In genomic region chrIII:8678371-8678770, ce11 we compare ENCODE assay signal across 4 worm cellular contexts.
TF ChIP-seq lines count a peak whose summit lies in the region.

No protein-coding gene starts in this region.

TF ChIP-seq in whole organism, L2 larva, 48 proteins besides CTCF, POLR2A, EP300 and RAD21 (continued from another document):
- TF ChIP-seq nhr-25 (tag; optimal IDR thresholded peaks at IDR 0.05; lab: Kevin White, UChicago) = peak; percentile 44
- TF ChIP-seq unc-39 (tag; optimal IDR thresholded peaks at IDR 0.05; lab: Kevin White, UChicago) = no peak
- peak; percentile 68 for TF ChIP-seq zag-1 (tag; optimal IDR thresholded peaks at IDR 0.05; lab: Kevin White, UChicago)

TF ChIP-seq in whole organism, L4 larva, 104 proteins besides CTCF, POLR2A, EP300 and RAD21 (continued from another document and continues in another):
- peak; percentile 30 for TF ChIP-seq nhr-6 (tag; optimal IDR thresholded peaks at IDR 0.05; lab: Kevin White, UChicago)
- no peak for TF ChIP-seq zag-1 (tag; optimal IDR thresholded peaks at IDR 0.05; lab: Kevin White, UChicago)
- TF ChIP-seq nhr-28 (tag; optimal IDR thresholded peaks at IDR 0.05; lab: Kevin White, UChicago) = peak; percentile 63
- no peak for TF ChIP-seq ceh-82 (tag; optimal IDR thresholded peaks at IDR 0.05; lab: Kevin White, UChicago)
- peak; percentile 73 for TF ChIP-seq T20F7.1 (GFP tag; optimal IDR thresholded peaks at IDR 0.05; lab: Kevin White, UChicago)
- TF ChIP-seq daf-12 (tag; optimal IDR thresholded peaks at IDR 0.05; lab: Kevin White, UChicago) = no peak
- peak; percentile 91 for TF ChIP-seq madf-9 (GFP tag; conservative IDR thresholded peaks at IDR 0.05; lab: Robert Waterston, UW)
- TF ChIP-seq nhr-48 (tag; optimal IDR thresholded peaks at IDR 0.05; lab: Kevin White, UChicago) = peak; percentile 58
- TF ChIP-seq F49E8.2 (tag; optimal IDR thresholded peaks at IDR 0.05; lab: Kevin White, UChicago; ENCODE audit: borderline replicate concordance) = peak; percentile 44
- TF ChIP-seq cey-2 (tag; optimal IDR thresholded peaks at IDR 0.05; lab: Kevin White, UChicago; ENCODE audit: borderline replicate concordance, insufficient read depth) = no peak
- peak in 1 of 2 experiments; percentile 93 for TF ChIP-seq unc-62 (GFP tag; optimal IDR thresholded peaks at IDR 0.05 in 1 of 2; lab: Kevin White, UChicago)
- TF ChIP-seq unc-62 (tag; optimal IDR thresholded peaks at IDR 0.05; lab: Kevin White, UChicago) = no peak
- TF ChIP-seq arid-1 (GFP tag; conservative IDR thresholded peaks at IDR 0.05; lab: Robert Waterston, UW) = peak; percentile 90
- TF ChIP-seq hif-1 (tag; optimal IDR thresholded peaks at IDR 0.05; lab: Kevin White, UChicago) = peak in 1 of 2 experiments; percentile 69
- TF ChIP-seq zip-11 (GFP tag; IDR thresholded peaks at IDR 0.05; lab: Robert Waterston, UW) = 0 out of 2 replicates have a peak, but pooled peaks have one; percentile 36
- peak; percentile 87 for TF ChIP-seq tra-1 (GFP tag; IDR thresholded peaks at IDR 0.05; lab: Robert Waterston, UW)
- TF ChIP-seq fos-1 (tag; optimal IDR thresholded peaks at IDR 0.05; lab: Kevin White, UChicago) = no peak
- peak; percentile 97 for TF ChIP-seq egl-43 (GFP tag; IDR thresholded peaks at IDR 0.05; lab: Robert Waterston, UW)
- TF ChIP-seq saeg-2 (GFP tag; IDR thresholded peaks at IDR 0.05; lab: Robert Waterston, UW) = 0 out of 2 replicates have a peak, but pooled peaks have one; percentile 7
- TF ChIP-seq spr-1 (tag; optimal IDR thresholded peaks at IDR 0.05; lab: Kevin White, UChicago) = peak; percentile 43
- no peak for TF ChIP-seq ztf-11 (tag; optimal IDR thresholded peaks at IDR 0.05; lab: Kevin White, UChicago)
- no peak for TF ChIP-seq lin-39 (tag; optimal IDR thresholded peaks at IDR 0.05; lab: Kevin White, UChicago)
- peak; percentile 77 for TF ChIP-seq nhr-111 (GFP tag; optimal IDR thresholded peaks at IDR 0.05; lab: Kevin White, UChicago)
- TF ChIP-seq Y5F2A.4 (GFP tag; optimal IDR thresholded peaks at IDR 0.05; lab: Kevin White, UChicago) = peak; percentile 41
- TF ChIP-seq dmd-8 (GFP tag; IDR thresholded peaks at IDR 0.05; lab: Robert Waterston, UW) = peak; percentile 95
- TF ChIP-seq nhr-42 (GFP tag; IDR thresholded peaks at IDR 0.05; lab: Robert Waterston, UW) = peak; percentile 87
- no peak for TF ChIP-seq nhr-25 (tag; optimal IDR thresholded peaks at IDR 0.05; lab: Kevin White, UChicago; ENCODE audit: borderline replicate concordance, insufficient read depth)
- peak; percentile 75 for TF ChIP-seq nhr-102 (tag; optimal IDR thresholded peaks at IDR 0.05; lab: Kevin White, UChicago)
- no peak for TF ChIP-seq pqm-1 (tag; optimal IDR thresholded peaks at IDR 0.05; lab: Kevin White, UChicago)
- TF ChIP-seq daf-19 (GFP tag; conservative IDR thresholded peaks at IDR 0.05; lab: Robert Waterston, UW) = peak; percentile 72
- no peak for TF ChIP-seq daf-8 (GFP tag; IDR thresholded peaks at IDR 0.05; lab: Robert Waterston, UW)
- peak; percentile 24 for TF ChIP-seq zfp-2 (tag; optimal IDR thresholded peaks at IDR 0.05; lab: Kevin White, UChicago)
- TF ChIP-seq nhr-10 (tag; optimal IDR thresholded peaks at IDR 0.05; lab: Kevin White, UChicago) = no peak
- TF ChIP-seq vab-7 (GFP tag; IDR thresholded peaks at IDR 0.05; lab: Robert Waterston, UW) = peak; percentile 90
- peak; percentile 96 for TF ChIP-seq hmg-1.1 (GFP tag; IDR thresholded peaks at IDR 0.05; lab: Robert Waterston, UW)
- TF ChIP-seq ZK546.5 (tag; optimal IDR thresholded peaks at IDR 0.05; lab: Kevin White, UChicago) = no peak
- TF ChIP-seq ceh-28 (tag; optimal IDR thresholded peaks at IDR 0.05; lab: Kevin White, UChicago) = no peak
- peak; percentile 21 for TF ChIP-seq ama-1 (optimal IDR thresholded peaks at IDR 0.05; lab: Kevin White, UChicago)
- TF ChIP-seq lin-38 (GFP tag; IDR thresholded peaks at IDR 0.05; lab: Robert Waterston, UW) = peak; percentile 84
- TF ChIP-seq mes-2 (tag; optimal IDR thresholded peaks at IDR 0.05; lab: Kevin White, UChicago; ENCODE audit: poor library complexity, severe bottlenecking) = peak; percentile 82
- no peak for TF ChIP-seq egl-27 (tag; optimal IDR thresholded peaks at IDR 0.05; lab: Kevin White, UChicago)
- no peak for TF ChIP-seq snpc-4 (tag; optimal IDR thresholded peaks at IDR 0.05; lab: Kevin White, UChicago)

TF ChIP-seq in whole organism, late embryonic, 69 proteins besides CTCF, POLR2A, EP300 and RAD21 (continued from another document):
- TF ChIP-seq ceh-45 (GFP tag; IDR thresholded peaks at IDR 0.05; lab: Robert Waterston, UW) (peak; percentile 91), hlh-15 (tag; optimal IDR thresholded peaks at IDR 0.05; lab: Kevin White, UChicago) (peak; percentile 92), mec-3 (tag; optimal IDR thresholded peaks at IDR 0.05; lab: Kevin White, UChicago; ENCODE audit: borderline replicate concordance) (peak; percentile 90), ceh-24 (tag; optimal IDR thresholded peaks at IDR 0.05; lab: Kevin White, UChicago) (peak; percentile 81), fkh-10 (GFP tag; optimal IDR thresholded peaks at IDR 0.05; lab: Kevin White, UChicago) (peak; percentile 42), unc-42 (tag; optimal IDR thresholded peaks at IDR 0.05; lab: Kevin White, UChicago) (peak; percentile 69), fax-1 (tag; optimal IDR thresholded peaks at IDR 0.05; lab: Kevin White, UChicago) (peak; percentile 89), Y22D7AL.16 (tag; optimal IDR thresholded peaks at IDR 0.05; lab: Kevin White, UChicago) (peak; percentile 90), ceh-18 (tag; optimal IDR thresholded peaks at IDR 0.05; lab: Kevin White, UChicago) (peak; percentile 90), ceh-34 (tag; optimal IDR thresholded peaks at IDR 0.05; lab: Kevin White, UChicago) (peak; percentile 97), pag-3 (tag; optimal IDR thresholded peaks at IDR 0.05; lab: Kevin White, UChicago; ENCODE audit: borderline replicate concordance) (peak; percentile 77), pha-4 (tag; optimal IDR thresholded peaks at IDR 0.05; lab: Kevin White, UChicago) (no peak), ceh-2 (tag; optimal IDR thresholded peaks at IDR 0.05; lab: Kevin White, UChicago) (peak; percentile 84), sox-2 (GFP tag; IDR thresholded peaks at IDR 0.05; lab: Robert Waterston, UW) (peak; percentile 86), ceh-6 (GFP tag; optimal IDR thresholded peaks at IDR 0.05; lab: Kevin White, UChicago) (peak; percentile 95), che-1 (tag; optimal IDR thresholded peaks at IDR 0.05; lab: Kevin White, UChicago) (peak; percentile 94), ceh-30 (tag; optimal IDR thresholded peaks at IDR 0.05; lab: Kevin White, UChicago) (peak; percentile 16), ceh-31 (tag; optimal IDR thresholded peaks at IDR 0.05; lab: Kevin White, UChicago) (peak; percentile 73), pqm-1 (tag; optimal IDR thresholded peaks at IDR 0.05; lab: Kevin White, UChicago) (peak; percentile 50), syd-9 (tag; optimal IDR thresholded peaks at IDR 0.05; lab: Kevin White, UChicago) (peak; percentile 94), unc-3 (GFP tag; conservative IDR thresholded peaks at IDR 0.05; lab: Robert Waterston, UW) (peak; percentile 94), unc-3 (tag; optimal IDR thresholded peaks at IDR 0.05; lab: Kevin White, UChicago) (peak; percentile 89), hlh-13 (GFP tag; optimal IDR thresholded peaks at IDR 0.05; lab: Kevin White, UChicago) (peak; percentile 95), hlh-6 (tag; optimal IDR thresholded peaks at IDR 0.05; lab: Kevin White, UChicago) (peak; percentile 97), pax-1 (tag; optimal IDR thresholded peaks at IDR 0.05; lab: Kevin White, UChicago) (no peak), dmd-4 (tag; optimal IDR thresholded peaks at IDR 0.05; lab: Kevin White, UChicago; ENCODE audit: borderline replicate concordance) (peak; percentile 91), tbx-2 (tag; optimal IDR thresholded peaks at IDR 0.05; lab: Kevin White, UChicago) (peak; percentile 92), lin-11 (tag; optimal IDR thresholded peaks at IDR 0.05; lab: Kevin White, UChicago) (peak; percentile 92), ahr-1 (tag; optimal IDR thresholded peaks at IDR 0.05; lab: Kevin White, UChicago) (peak; percentile 84), ref-2 (tag; optimal IDR thresholded peaks at IDR 0.05; lab: Kevin White, UChicago) (peak; percentile 93), ama-1 (optimal IDR thresholded peaks at IDR 0.05; lab: Kevin White, UChicago) (no peak), ceh-22 (tag; optimal IDR thresholded peaks at IDR 0.05; lab: Kevin White, UChicago) (no peak), sdc-2 (tag; optimal IDR thresholded peaks at IDR 0.05; lab: Kevin White, UChicago) (peak; percentile 86), fkh-6 (tag; optimal IDR thresholded peaks at IDR 0.05; lab: Kevin White, UChicago) (peak; percentile 94), lim-6 (tag; optimal IDR thresholded peaks at IDR 0.05; lab: Kevin White, UChicago) (peak; percentile 85), rnt-1 (tag; optimal IDR thresholded peaks at IDR 0.05; lab: Kevin White, UChicago) (peak; percentile 84), nfya-1 (tag; optimal IDR thresholded peaks at IDR 0.05; lab: Kevin White, UChicago) (peak; percentile 81), C08G9.2 (tag; optimal IDR thresholded peaks at IDR 0.05; lab: Kevin White, UChicago) (peak; percentile 90), hlh-30 (tag; optimal IDR thresholded peaks at IDR 0.05; lab: Kevin White, UChicago; ENCODE audit: insufficient read depth) (peak; percentile 80), tbx-7 (tag; optimal IDR thresholded peaks at IDR 0.05; lab: Kevin White, UChicago) (peak; percentile 62), sox-4 (tag; optimal IDR thresholded peaks at IDR 0.05; lab: Kevin White, UChicago) (peak; percentile 95), nhr-11 (tag; optimal IDR thresholded peaks at IDR 0.05; lab: Kevin White, UChicago) (no peak), zip-5 (tag; optimal IDR thresholded peaks at IDR 0.05; lab: Kevin White, UChicago) (peak; percentile 88), K02D7.2 (tag; optimal IDR thresholded peaks at IDR 0.05; lab: Kevin White, UChicago) (peak; percentile 93), F13H6.1 (tag; optimal IDR thresholded peaks at IDR 0.05; lab: Kevin White, UChicago) (peak; percentile 85)
TF ChIP-seq in whole organism, late embryonic: peak in this region for 64.

TF ChIP-seq in whole organism, mixed stage, embryonic, 35 proteins besides CTCF, POLR2A, EP300 and RAD21 (continued from another document):
- no peak for TF ChIP-seq zip-8 (tag; optimal IDR thresholded peaks at IDR 0.05; lab: Kevin White, UChicago)
- no peak for TF ChIP-seq mab-5 (tag; optimal IDR thresholded peaks at IDR 0.05; lab: Kevin White, UChicago)
- peak; percentile 91 for TF ChIP-seq bed-3 (GFP tag; optimal IDR thresholded peaks at IDR 0.05; lab: Kevin White, UChicago)
- peak; percentile 89 for TF ChIP-seq tbx-8 (GFP tag; optimal IDR thresholded peaks at IDR 0.05; lab: Kevin White, UChicago)
- peak; percentile 67 for TF ChIP-seq hlh-1 (tag; optimal IDR thresholded peaks at IDR 0.05; lab: Kevin White, UChicago)
- TF ChIP-seq mep-1 (tag; optimal IDR thresholded peaks at IDR 0.05; lab: Kevin White, UChicago) = peak; percentile 60
